Worm (Caenorhabditis elegans): Measurements from ENCODE around the gene T09B9.5.

Gene T09B9.5

DNA sequence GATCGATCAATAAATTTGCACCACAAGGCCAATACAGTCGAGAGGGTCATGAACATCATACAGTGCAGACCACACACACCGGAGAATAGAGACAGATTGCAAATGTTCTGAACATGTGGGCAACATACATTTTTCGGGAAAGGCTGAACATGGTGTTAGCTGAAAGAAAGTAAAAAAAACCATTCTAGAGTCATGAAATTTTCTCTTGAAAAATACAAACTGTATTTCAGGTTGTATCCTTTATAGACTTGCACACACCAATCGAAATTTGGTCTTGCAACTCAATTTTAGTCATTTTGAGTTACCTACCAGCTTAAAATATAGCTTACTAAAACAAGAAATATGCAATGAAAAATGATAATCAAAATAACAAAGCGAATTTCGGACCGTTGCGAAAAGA lies 18.5 kb downstream of the T09B9.5 start:
- TF ChIP-seq elt-1 (tag; optimal IDR thresholded peaks at IDR 0.05) (no peak), pqm-1 (tag; optimal IDR thresholded peaks at IDR 0.05) (no peak), nhr-11 (tag; optimal IDR thresholded peaks at IDR 0.05) (no peak), lin-15B (tag; optimal IDR thresholded peaks at IDR 0.05) (no peak), nhr-43 (tag; optimal IDR thresholded peaks at IDR 0.05; ENCODE audit: poor library complexity, severe bottlenecking) (no peak), ztf-4 (tag; optimal IDR thresholded peaks at IDR 0.05) (no peak), unc-62 (GFP tag; optimal IDR thresholded peaks at IDR 0.05) (no peak), ztf-11 (tag; optimal IDR thresholded peaks at IDR 0.05) (no peak), eor-1 (tag; optimal IDR thresholded peaks at IDR 0.05) (no peak), nhr-67 (tag; optimal IDR thresholded peaks at IDR 0.05) (no peak), nfya-1 (tag; optimal IDR thresholded peaks at IDR 0.05; ENCODE audit: insufficient read depth) (no peak), fkh-10 (GFP tag; optimal IDR thresholded peaks at IDR 0.05) (no peak), fos-1 (tag; optimal IDR thresholded peaks at IDR 0.05) (no peak)

DNA sequence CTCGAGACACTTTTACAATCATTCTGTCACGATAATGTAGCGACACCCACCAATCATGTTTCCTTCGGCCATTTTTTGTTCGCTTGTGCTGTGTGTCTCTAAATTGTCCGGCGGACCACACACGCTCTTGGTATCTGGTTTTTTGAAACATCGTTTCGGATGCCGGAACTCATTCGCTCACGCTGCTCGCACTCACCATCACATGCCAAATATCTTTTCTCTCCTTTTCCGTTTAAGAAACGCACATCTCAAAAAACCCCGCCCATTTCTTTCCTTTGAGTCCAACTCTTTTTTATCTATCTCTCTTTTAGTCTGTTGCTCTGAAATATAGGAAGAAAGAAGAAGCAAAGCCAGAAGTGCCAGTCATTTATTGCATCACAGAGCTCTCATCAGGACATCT lies 20.9 kb downstream of the T09B9.5 start, which contains the start of gene F36G3.3:
Gene F36G3.3, plus strand, starts transcription at position 306 of the 400 bp plus-strand sequence.
- TF ChIP-seq fkh-10 (GFP tag; optimal IDR thresholded peaks at IDR 0.05) (peak; percentile 35), egl-5 (tag; optimal IDR thresholded peaks at IDR 0.05) (no peak), nfya-1 (tag; optimal IDR thresholded peaks at IDR 0.05; ENCODE audit: insufficient read depth) (peak; percentile 13), jun-1 (tag; optimal IDR thresholded peaks at IDR 0.05) (no peak), lin-39 (tag; optimal IDR thresholded peaks at IDR 0.05) (peak; percentile 83)

DNA sequence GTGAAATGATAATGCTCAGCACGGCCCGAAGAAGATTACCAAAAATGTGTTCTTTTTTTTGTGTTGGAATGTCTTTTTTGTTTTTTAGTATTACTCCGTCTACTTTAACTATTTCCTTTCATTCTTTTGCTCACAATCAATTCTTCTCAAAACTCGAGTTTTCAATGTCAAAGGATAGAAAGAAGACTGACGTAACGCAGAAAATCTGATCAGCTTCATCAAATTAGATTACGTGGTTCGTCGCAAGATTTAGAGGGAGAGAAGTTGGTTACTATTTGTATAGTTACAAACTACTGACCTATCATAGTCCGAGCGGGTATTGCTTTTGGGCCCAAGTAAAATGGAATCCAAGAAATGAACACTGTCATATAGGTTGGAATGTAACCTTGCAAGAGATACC lies 26.0 kb downstream of the T09B9.5 start:
- TF ChIP-seq lin-15B (tag; optimal IDR thresholded peaks at IDR 0.05), result no peak
- TF ChIP-seq fkh-10 (GFP tag; optimal IDR thresholded peaks at IDR 0.05), result peak; percentile 91

DNA sequence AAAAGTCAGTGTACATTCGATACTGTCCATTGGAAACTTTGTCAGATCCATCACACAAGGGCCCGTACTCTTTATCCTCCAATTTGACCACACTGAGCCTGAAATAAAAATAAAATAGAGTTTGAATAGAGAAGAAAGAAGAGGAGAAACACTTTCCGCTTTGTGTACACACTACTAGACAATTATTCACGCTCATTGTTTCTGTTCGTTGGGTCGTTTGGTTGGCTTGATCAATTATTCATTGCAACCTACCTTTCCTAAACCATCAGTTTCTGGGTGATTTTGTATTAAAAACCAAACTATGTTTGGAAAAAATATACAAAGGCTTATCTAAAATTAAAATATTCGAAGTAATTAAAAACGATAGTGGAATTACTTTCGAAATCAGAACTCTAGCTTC lies 27.2 kb downstream of the T09B9.5 start:
- TF ChIP-seq nhr-77 (tag; optimal IDR thresholded peaks at IDR 0.05), result no peak

DNA sequence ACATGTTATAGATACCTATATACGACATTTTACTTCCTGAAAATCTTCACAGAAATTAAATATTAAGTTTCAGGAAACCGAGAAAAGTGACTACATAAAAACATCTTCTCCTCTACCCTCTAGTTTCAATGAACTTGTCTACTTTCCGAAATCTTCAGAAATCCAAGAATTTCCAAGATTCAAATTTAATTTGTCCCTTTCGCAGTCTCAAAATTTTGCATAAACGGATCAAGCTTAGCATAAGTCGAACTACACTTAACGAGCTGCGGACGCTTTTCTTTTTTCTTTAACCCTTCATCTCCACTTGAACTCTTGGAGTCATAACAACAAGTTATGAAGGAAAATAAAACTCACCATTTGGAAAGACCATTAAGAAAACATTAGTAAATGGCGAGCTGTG lies 27.8 kb downstream of the T09B9.5 start:
- TF ChIP-seq fkh-10 (GFP tag; optimal IDR thresholded peaks at IDR 0.05) (peak; percentile 80), lin-39 (tag; optimal IDR thresholded peaks at IDR 0.05) (no peak)

DNA sequence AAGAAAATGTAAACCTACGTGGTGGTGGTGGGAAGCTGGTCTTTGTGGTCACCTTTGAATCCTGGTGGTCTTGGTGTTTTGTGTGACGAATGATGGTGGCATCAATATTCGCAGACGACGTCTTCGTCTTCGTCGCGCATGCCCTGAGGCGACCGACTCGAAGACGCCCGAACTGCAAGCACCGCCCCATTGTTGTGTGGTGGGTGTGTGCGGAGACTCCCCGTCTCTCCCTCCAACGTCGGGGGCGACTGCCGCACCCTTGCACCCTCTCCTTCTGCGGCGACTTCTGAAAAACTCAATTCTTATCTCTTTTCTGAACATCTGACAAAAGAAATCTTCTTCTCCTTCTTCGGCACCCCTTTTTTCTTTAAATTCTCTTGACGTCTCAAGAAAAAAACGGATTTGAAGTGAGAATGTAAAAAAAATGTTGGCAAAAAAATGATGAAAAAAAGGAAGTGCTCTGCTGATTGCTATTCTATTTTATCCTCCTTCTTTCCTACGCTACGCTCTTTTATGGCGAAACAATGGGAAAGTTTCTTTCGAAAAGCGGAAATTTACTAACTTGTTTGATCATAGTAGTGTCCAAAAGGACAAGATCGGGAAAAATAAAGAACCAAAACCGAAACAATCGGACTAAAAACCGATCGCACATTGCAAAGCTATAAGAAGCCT lies 29.9 kb downstream of the T09B9.5 start, which contains the start of gene lgc-47:
Gene lgc-47, minus strand, starts transcription at position 286 of the 672 bp plus-strand sequence.
- TF ChIP-seq fkh-10 (GFP tag; optimal IDR thresholded peaks at IDR 0.05) (peak; percentile 85), zag-1 (tag; optimal IDR thresholded peaks at IDR 0.05) (no peak)

DNA sequence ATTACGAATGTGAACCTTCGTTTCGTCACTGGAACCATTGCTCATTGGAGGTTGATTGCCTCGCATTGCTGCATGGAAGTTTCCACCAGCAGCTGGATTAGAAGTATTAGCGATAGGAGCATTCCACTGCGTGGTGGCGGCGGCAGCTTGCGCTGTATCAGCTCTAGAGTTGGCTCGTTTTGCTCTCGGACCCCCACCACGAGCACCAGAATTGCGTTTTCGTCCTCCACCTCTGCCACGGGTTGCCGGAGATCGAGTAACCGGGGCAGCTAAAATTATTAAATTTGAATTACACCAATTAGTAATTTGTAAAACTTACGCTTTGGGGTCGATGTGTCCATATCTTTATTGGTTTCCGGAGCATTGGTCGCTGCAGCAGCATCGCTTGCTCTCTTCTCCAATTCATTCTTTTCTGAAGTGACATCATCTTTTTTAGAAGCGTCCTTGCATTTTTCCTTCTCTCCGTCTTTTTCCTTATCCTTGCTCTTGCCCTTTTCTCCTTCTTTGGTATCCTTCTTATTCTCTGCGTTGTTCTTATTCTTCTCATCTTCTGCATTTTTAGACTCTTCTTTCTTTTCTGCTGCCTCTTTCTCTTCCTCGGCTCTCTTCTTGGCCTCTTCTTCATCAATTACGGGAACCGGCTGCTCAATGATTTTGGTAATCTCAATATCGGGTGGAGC lies 36.7 kb downstream of the T09B9.5 start:
- TF ChIP-seq lin-39 (tag; optimal IDR thresholded peaks at IDR 0.05) (peak; percentile 49), jun-1 (tag; optimal IDR thresholded peaks at IDR 0.05) (no peak), nhr-12 (tag; optimal IDR thresholded peaks at IDR 0.05) (no peak), ceh-82 (tag; optimal IDR thresholded peaks at IDR 0.05) (no peak)

DNA sequence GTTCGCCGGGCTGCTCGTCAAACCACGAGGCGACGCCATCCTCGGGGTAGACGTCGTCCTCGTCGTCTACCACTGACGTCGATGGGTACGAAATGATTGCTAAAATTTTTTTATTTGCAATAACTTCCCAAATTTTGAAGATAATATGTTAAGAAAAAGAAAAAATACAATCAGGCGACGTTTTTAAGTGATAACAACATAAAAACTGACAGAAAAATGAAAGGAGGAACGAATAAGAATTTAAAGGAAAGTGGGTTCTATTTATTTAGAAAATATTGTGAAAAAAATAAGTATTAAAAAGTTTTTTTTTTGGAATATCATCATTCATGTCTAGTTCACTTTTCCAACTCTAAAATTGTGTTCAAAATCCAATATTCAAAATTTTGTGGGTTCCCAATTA lies 44.6 kb downstream of the T09B9.5 start, which contains the start of gene dpy-22:
Gene dpy-22, minus strand, starts transcription at position 101 of the 400 bp plus-strand sequence.
- no peak for TF ChIP-seq egl-5 (tag; optimal IDR thresholded peaks at IDR 0.05)
- TF ChIP-seq sea-2 (GFP tag; optimal IDR thresholded peaks at IDR 0.05), result no peak
- TF ChIP-seq nfya-1 (tag; optimal IDR thresholded peaks at IDR 0.05; ENCODE audit: insufficient read depth), result no peak
- TF ChIP-seq egl-27 (tag; optimal IDR thresholded peaks at IDR 0.05), result no peak
- TF ChIP-seq fkh-2 (tag; optimal IDR thresholded peaks at IDR 0.05), result no peak
- TF ChIP-seq snpc-4 (tag; optimal IDR thresholded peaks at IDR 0.05), result no peak
- TF ChIP-seq mdl-1 (tag; optimal IDR thresholded peaks at IDR 0.05), result no peak
- TF ChIP-seq ZK546.5 (tag; optimal IDR thresholded peaks at IDR 0.05), result no peak
- no peak for TF ChIP-seq aly-2 (tag; optimal IDR thresholded peaks at IDR 0.05)
- TF ChIP-seq hmg-11 (tag; optimal IDR thresholded peaks at IDR 0.05), result no peak
- no peak for TF ChIP-seq nhr-28 (tag; optimal IDR thresholded peaks at IDR 0.05)
- no peak for TF ChIP-seq nhr-77 (tag; optimal IDR thresholded peaks at IDR 0.05)
- TF ChIP-seq R02D3.7 (tag; optimal IDR thresholded peaks at IDR 0.05), result no peak
- TF ChIP-seq ama-1 (optimal IDR thresholded peaks at IDR 0.05), result no peak
